Worm (Caenorhabditis elegans) whole organism, midembryonic: ENCODE data around the gene talp-3.

ENCODE experiments used
- T22C8.4 ChIP-seq: fragments of 200-800 bp; sonication (Bioruptor generic); IDR thresholded peaks from 2 replicates; pipeline ENCODE4 v1.3.6; 2022; ENCODE audit warnings: missing genetic modification characterization, missing compliant biosample characterization
- cog-1 ChIP-seq: sonication (generic microtip); optimal IDR thresholded peaks from 2 replicates; lab custom pipeline; 2016; ENCODE audit warnings: missing genetic modification characterization, missing compliant biosample characterization
- flt-1 ChIP-seq: fragments of 200-800 bp; sonication (Bioruptor generic); IDR thresholded peaks from 2 replicates; pipeline ENCODE4 v1.3.6; 2022; ENCODE audit warnings: missing genetic modification characterization, missing compliant biosample characterization
- klf-2 ChIP-seq: fragments of 200-800 bp; sonication (Bioruptor generic); conservative IDR thresholded peaks from 2 replicates; pipeline ENCODE4 v1.3.6; 2022; ENCODE audit warnings: missing genetic modification reagents, missing genetic modification characterization, missing compliant biosample characterization
- med-1 ChIP-seq: sonication (generic microtip); optimal IDR thresholded peaks from 2 replicates; lab custom pipeline; 2017; ENCODE audit warnings: missing genetic modification characterization, mild to moderate bottlenecking, missing compliant biosample characterization, antibody characterized with exemption, missing genetic modification reagents; ENCODE audit not compliant: insufficient read depth
- ref-1 ChIP-seq: fragments of 200-800 bp; sonication (Bioruptor generic); conservative IDR thresholded peaks from 2 replicates; pipeline ENCODE4 v1.3.6; 2022; ENCODE audit warnings: missing genetic modification reagents, missing genetic modification characterization, missing compliant biosample characterization
- tab-1 ChIP-seq: fragments of 200-800 bp; sonication (Bioruptor generic); IDR thresholded peaks from 2 replicates; pipeline ENCODE4 v1.3.6; 2022; ENCODE audit warnings: missing genetic modification characterization, missing compliant biosample characterization
- ztf-23 ChIP-seq: fragments of 200-800 bp; sonication (Bioruptor generic); IDR thresholded peaks from 2 replicates; pipeline ENCODE4 v1.3.6; 2022; ENCODE audit warnings: missing genetic modification reagents, missing genetic modification characterization, missing compliant biosample characterization

The talp-3 gene

DNA sequence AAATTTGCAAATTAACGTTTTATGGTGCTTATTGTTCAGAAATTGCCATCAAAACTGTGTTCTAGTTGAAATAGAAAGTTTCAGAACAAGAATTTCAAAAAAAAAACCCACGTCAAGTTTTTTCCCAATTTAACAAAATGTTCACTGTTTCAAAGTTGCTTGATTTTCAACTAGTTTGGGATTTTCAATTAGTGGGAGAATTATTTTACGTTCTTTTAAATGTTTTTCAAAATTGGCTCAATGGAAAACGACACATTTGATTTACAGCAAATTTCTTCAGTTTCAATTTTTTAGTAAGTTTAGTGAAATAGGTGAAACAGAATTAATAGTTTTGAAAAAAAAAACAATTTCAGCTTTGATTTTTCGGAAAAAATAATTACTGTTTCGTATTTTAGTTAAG lies 44.6 kb downstream of the talp-3 start:
- TF ChIP-seq tab-1 (GFP tag; lab: Robert Waterston, UW) (no peak), T22C8.4 (GFP tag; lab: Robert Waterston, UW) (no peak), ztf-23 (GFP tag; lab: Robert Waterston, UW) (no peak), flt-1 (no peak), klf-2 (GFP tag; lab: Robert Waterston, UW) (no peak)

DNA sequence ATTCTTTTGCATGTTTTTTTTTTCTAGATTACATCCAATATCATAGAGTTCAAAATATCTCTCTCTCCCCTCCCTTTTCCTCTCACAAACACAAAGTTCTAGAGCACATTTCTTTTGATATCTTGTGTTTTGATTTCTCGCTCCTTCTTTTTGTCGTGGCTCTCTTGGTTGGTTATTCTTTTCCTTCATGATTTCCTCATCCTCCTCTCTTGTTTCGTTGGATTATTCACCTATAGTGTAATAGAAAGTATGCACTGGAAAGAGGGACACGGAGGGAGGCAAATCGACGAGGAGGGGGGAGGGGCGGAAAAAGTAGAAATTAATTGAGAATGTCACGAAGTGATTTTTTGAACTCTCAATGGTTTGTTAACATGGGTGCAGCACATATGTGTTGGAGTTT lies 46.7 kb downstream of the talp-3 start:
- TF ChIP-seq ztf-23 (GFP tag; lab: Robert Waterston, UW): no peak
- no peak for TF ChIP-seq klf-2 (GFP tag; lab: Robert Waterston, UW)
- no peak for TF ChIP-seq med-1 (GFP tag; lab: Kevin White, UChicago)
- no peak for TF ChIP-seq flt-1
- no peak for TF ChIP-seq T22C8.4 (GFP tag; lab: Robert Waterston, UW)

DNA sequence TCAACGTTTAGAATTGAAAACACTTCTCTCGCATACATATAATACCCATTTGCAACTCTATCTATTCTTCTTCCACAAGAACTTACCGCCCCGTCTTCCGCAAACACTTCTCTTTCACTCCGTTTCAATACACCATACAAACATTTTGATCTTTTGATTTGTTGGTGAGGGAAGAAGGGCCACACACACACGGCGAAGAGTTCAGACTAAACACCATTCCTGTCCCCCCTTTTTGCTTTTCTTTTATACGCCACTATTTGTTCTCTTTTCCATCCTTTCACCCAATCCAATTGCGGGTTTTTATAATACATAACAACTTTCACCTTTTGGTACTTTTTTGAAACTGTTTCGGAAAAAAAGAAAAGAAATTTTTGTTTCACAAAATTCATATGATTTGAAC lies 48.0 kb downstream of the talp-3 start:
- no peak for TF ChIP-seq tab-1 (GFP tag; lab: Robert Waterston, UW)
- TF ChIP-seq T22C8.4 (GFP tag; lab: Robert Waterston, UW): no peak
- TF ChIP-seq ref-1 (GFP tag; lab: Robert Waterston, UW): no peak
- no peak for TF ChIP-seq ztf-23 (GFP tag; lab: Robert Waterston, UW)

DNA sequence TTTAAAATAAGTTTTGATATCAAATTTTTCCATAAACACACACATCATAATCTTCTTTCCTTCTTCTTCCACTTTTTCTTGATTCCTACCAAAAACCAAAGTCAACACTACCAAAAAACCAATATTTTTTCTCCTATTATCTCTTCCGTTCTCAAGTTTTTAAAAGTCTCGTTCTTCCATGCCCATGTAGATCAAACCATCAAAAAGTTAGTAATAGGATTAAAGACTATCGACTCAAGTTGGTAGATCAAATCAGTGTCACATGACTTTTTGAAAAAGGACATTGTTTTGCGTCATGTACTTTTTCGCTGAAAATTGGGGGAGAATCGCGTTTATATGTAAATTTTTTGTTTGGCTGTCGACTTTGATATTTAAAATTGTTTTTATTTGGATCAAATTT lies 50.2 kb downstream of the talp-3 start:
- TF ChIP-seq ztf-23 (GFP tag; lab: Robert Waterston, UW): no peak
- TF ChIP-seq ref-1 (GFP tag; lab: Robert Waterston, UW): no peak

DNA sequence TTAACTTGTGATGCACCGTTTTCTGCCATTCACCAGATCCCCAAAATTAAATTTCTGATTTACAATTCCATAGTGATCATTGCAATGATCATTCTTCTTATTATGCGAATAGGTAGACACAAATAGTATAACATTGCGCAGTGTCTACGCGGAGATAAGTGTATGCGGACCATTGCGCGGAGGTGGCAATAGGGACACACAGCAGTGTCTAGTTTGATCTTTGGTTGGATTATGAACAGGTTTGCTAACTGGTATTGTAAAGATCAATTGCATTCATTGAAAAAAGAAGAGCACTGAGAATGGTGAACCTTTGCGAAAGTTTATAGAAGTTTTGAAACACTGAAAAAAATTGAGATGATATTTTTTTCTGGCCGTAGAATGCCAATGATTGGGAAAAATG lies 53.9 kb downstream of the talp-3 start:
- TF ChIP-seq klf-2 (GFP tag; lab: Robert Waterston, UW) (no peak), cog-1 (tag; lab: Kevin White, UChicago) (no peak)

ce11 chrIV:14594249-14594648 lies 58.9 kb downstream of the talp-3 start:
- TF ChIP-seq tab-1 (GFP tag; lab: Robert Waterston, UW) (no peak), T22C8.4 (GFP tag; lab: Robert Waterston, UW) (no peak), flt-1 (no peak)
